Fruit fly (Drosophila melanogaster): ENCODE results near the gene CG43145.
A peak's percentile ranks its signal among the peaks of the same experiment; 100 is the strongest.

Gene CG43145

dm6 chr2L:3703260-3703659 is 1.6 kb downstream of the CG43145 start, which contains the start of gene CG2816 (continued):
- TF ChIP-seq croc (GFP tag; conservative IDR thresholded peaks at IDR 0.05) (no peak), CG13775 (GFP tag; optimal IDR thresholded peaks at IDR 0.05) (peak; percentile 26), CG15601 (tag; optimal IDR thresholded peaks at IDR 0.05) (peak; percentile 8), nerfin-2 (GFP tag; IDR thresholded peaks at IDR 0.05; ENCODE audit: partially characterized antibody) (no peak), dysf (GFP tag; IDR thresholded peaks at IDR 0.05) (peak; percentile 92), ken (GFP tag; IDR thresholded peaks at IDR 0.05) (peak; percentile 39; the same call in 1 of the 3 replicates), CG1603 (tag; optimal IDR thresholded peaks at IDR 0.05) (peak; percentile 51), otp (GFP tag; IDR thresholded peaks at IDR 0.05) (0 out of 3 replicates have a peak, but pooled peaks have one; percentile 8), NC2β (GFP tag; optimal IDR thresholded peaks at IDR 0.05) (no peak), CG6254 (GFP tag; optimal IDR thresholded peaks at IDR 0.05) (no peak), HLHmδ (GFP tag; optimal IDR thresholded peaks at IDR 0.05) (no peak), pros (GFP tag; optimal IDR thresholded peaks at IDR 0.05) (no peak), CG10321 (GFP tag; IDR thresholded peaks at IDR 0.05) (0 out of 2 replicates have a peak, but pooled peaks have one; percentile 13), Six4 (GFP tag; optimal IDR thresholded peaks at IDR 0.05) (no peak), dm (GFP tag; optimal IDR thresholded peaks at IDR 0.05) (no peak), CG13296 (GFP tag; optimal IDR thresholded peaks at IDR 0.05) (peak; percentile 38), MBD-R2 (GFP tag; IDR thresholded peaks at IDR 0.05) (peak; percentile 18; the same call in 1 of the 2 replicates), aop (GFP tag; IDR thresholded peaks at IDR 0.05) (no peak), B-H2 (GFP tag; optimal IDR thresholded peaks at IDR 0.05) (no peak), CG11456 (GFP tag; IDR thresholded peaks at IDR 0.05) (peak; percentile 95; the same call in 2 of the 3 replicates), Ravus (GFP tag; IDR thresholded peaks at IDR 0.05) (no peak), Rfx (GFP tag; IDR thresholded peaks at IDR 0.05) (peak; percentile 98), zfh2 (GFP tag; optimal IDR thresholded peaks at IDR 0.05) (peak; percentile 93), crp (GFP tag; optimal IDR thresholded peaks at IDR 0.05) (no peak), Atf6 (GFP tag; IDR thresholded peaks at IDR 0.05) (peak; percentile 68), CG34224 (GFP tag; IDR thresholded peaks at IDR 0.05; ENCODE audit: partially characterized antibody) (no peak), CG1832 (GFP tag; optimal IDR thresholded peaks at IDR 0.05) (no peak), Poxn (GFP tag; IDR thresholded peaks at IDR 0.05) (peak; percentile 37; the same call in 1 of the 2 replicates), C15 (GFP tag; IDR thresholded peaks at IDR 0.05) (0 out of 3 replicates have a peak, but pooled peaks have one; percentile 18), CG11695 (GFP tag; IDR thresholded peaks at IDR 0.05) (peak; percentile 55; the same call in 2 of the 3 replicates), ewg (GFP tag; optimal IDR thresholded peaks at IDR 0.05) (no peak), CG10654 (GFP tag; optimal IDR thresholded peaks at IDR 0.05) (peak; percentile 32), Hand (GFP tag; optimal IDR thresholded peaks at IDR 0.05) (no peak), Hr78 (GFP tag; optimal IDR thresholded peaks at IDR 0.05) (no peak), E2f1 (GFP tag; IDR thresholded peaks at IDR 0.05) (0 out of 2 replicates have a peak, but pooled peaks have one; percentile 33), CG11696 (GFP tag; IDR thresholded peaks at IDR 0.05) (no peak), usp (GFP tag; optimal IDR thresholded peaks at IDR 0.05) (no peak), gcm2 (GFP tag; optimal IDR thresholded peaks at IDR 0.05) (no peak), seq (GFP tag; IDR thresholded peaks at IDR 0.05) (peak; percentile 47), CG1024 (GFP tag; IDR thresholded peaks at IDR 0.05) (no peak), CG10565 (GFP tag; optimal IDR thresholded peaks at IDR 0.05) (no peak), hth (optimal IDR thresholded peaks at IDR 0.05) (no peak), CG18599 (GFP tag; optimal IDR thresholded peaks at IDR 0.05) (peak; percentile 61), ATbp (GFP tag; optimal IDR thresholded peaks at IDR 0.05) (no peak), CG4854 (GFP tag; optimal IDR thresholded peaks at IDR 0.05) (no peak), NFAT (GFP tag; IDR thresholded peaks at IDR 0.05) (peak; percentile 68; the same call in 1 of the 2 replicates), Kr (GFP tag; optimal IDR thresholded peaks at IDR 0.05) (no peak), Sox100B (GFP tag; optimal IDR thresholded peaks at IDR 0.05) (peak; percentile 4), pzg (GFP tag; optimal IDR thresholded peaks at IDR 0.05) (no peak), CG4617 (GFP tag; optimal IDR thresholded peaks at IDR 0.05; ENCODE audit: borderline replicate concordance) (peak; percentile 18), Ets97D (GFP tag; optimal IDR thresholded peaks at IDR 0.05) (no peak)
